Worm (Caenorhabditis elegans) whole organism, L4 larva: ENCODE results near the gene ugt-8.

Source experiments
- F10B5.3 ChIP-seq: sonication (generic microtip); optimal IDR thresholded peaks from 2 replicates; lab custom pipeline; 2016; ENCODE audit warnings: mild to moderate bottlenecking, missing genetic modification characterization, missing compliant biosample characterization
- F26F4.8 ChIP-seq: fragments of 200-800 bp; sonication (Bioruptor generic); conservative IDR thresholded peaks from 2 replicates; pipeline ENCODE4 v1.3.6; 2022; ENCODE audit warnings: missing genetic modification characterization, missing compliant biosample characterization
- F44E2.7 ChIP-seq: fragments of 200-800 bp; sonication (Bioruptor generic); IDR thresholded peaks from 2 replicates; pipeline ENCODE4 v2.1.2; 2022; ENCODE audit warnings: missing genetic modification characterization, missing compliant biosample characterization
- F49E8.2 ChIP-seq: sonication (generic microtip); optimal IDR thresholded peaks from 2 replicates; lab custom pipeline; 2016; ENCODE audit warnings: missing compliant biosample characterization, mild to moderate bottlenecking, missing genetic modification characterization, borderline replicate concordance
- ZK546.5 ChIP-seq, 2 experiments: sonication (generic microtip); optimal IDR thresholded peaks; 2 replicates each; lab custom pipeline; 2017; ENCODE audit warnings: missing biosample characterization in 2 of 2, missing genetic modification characterization in 2 of 2
- ceh-28 ChIP-seq: fragments of 150-350 bp; optimal IDR thresholded peaks from 2 replicates; lab custom pipeline; 2014; ENCODE audit warnings: missing biosample characterization, missing genetic modification reagents, missing genetic modification characterization
- ceh-62 ChIP-seq: sonication (generic microtip); optimal IDR thresholded peaks from 2 replicates; lab custom pipeline; 2017; ENCODE audit warnings: missing biosample characterization, missing genetic modification characterization
- ces-1 ChIP-seq: fragments of 150-350 bp; sonication (generic microtip); optimal IDR thresholded peaks from 4 replicates; lab custom pipeline; 2014; ENCODE audit warnings: missing biosample characterization, missing genetic modification reagents, missing genetic modification characterization
- daf-16 ChIP-seq, 3 experiments: sonication (generic microtip); optimal IDR thresholded peaks; 2 replicates each; lab custom pipeline; 2016 to 2017; ENCODE audit warnings: missing genetic modification characterization in 3 of 3, missing genetic modification reagents in 3 of 3, mild to moderate bottlenecking in 2 of 3, missing compliant biosample characterization in 2 of 3, missing biosample characterization in 1 of 3, moderate library complexity in 1 of 3
- daf-19 ChIP-seq: fragments of 200-800 bp; sonication (Bioruptor generic); conservative IDR thresholded peaks from 2 replicates; pipeline ENCODE4 v1.3.6; 2022; ENCODE audit warnings: missing genetic modification characterization, missing compliant biosample characterization
- dmd-6 ChIP-seq: fragments of 200-800 bp; sonication (Bioruptor generic); IDR thresholded peaks from 2 replicates; pipeline ENCODE4 v1.3.6; 2022; ENCODE audit warnings: missing genetic modification reagents, missing genetic modification characterization, missing compliant biosample characterization
- dpl-1 ChIP-seq: fragments of 150-350 bp; optimal IDR thresholded peaks from 2 replicates; lab custom pipeline; 2014; ENCODE audit warnings: missing biosample characterization, missing genetic modification reagents, missing genetic modification characterization
- dve-1 ChIP-seq: sonication (generic microtip); optimal IDR thresholded peaks from 2 replicates; lab custom pipeline; 2017; ENCODE audit warnings: antibody characterized with exemption, mild to moderate bottlenecking, missing genetic modification characterization, missing compliant biosample characterization; ENCODE audit not compliant: insufficient read depth
- hlh-11 ChIP-seq: fragments of 200-800 bp; sonication (Bioruptor generic); optimal IDR thresholded peaks from 2 replicates; lab custom pipeline; 2018; ENCODE audit warnings: mild to moderate bottlenecking, missing genetic modification characterization, missing compliant biosample characterization
- hlh-30 ChIP-seq: sonication (generic microtip); optimal IDR thresholded peaks from 2 replicates; lab custom pipeline; 2017; ENCODE audit warnings: antibody characterized with exemption, mild to moderate bottlenecking, missing genetic modification characterization, missing compliant biosample characterization; ENCODE audit not compliant: insufficient read depth
- hmg-1.1 ChIP-seq: fragments of 200-800 bp; sonication (Bioruptor generic); IDR thresholded peaks from 2 replicates; pipeline ENCODE4 v1.3.6; 2022; ENCODE audit warnings: missing genetic modification reagents, missing genetic modification characterization, missing compliant biosample characterization
- jun-1 ChIP-seq: fragments of 150-350 bp; optimal IDR thresholded peaks from 2 replicates; lab custom pipeline; 2014; ENCODE audit warnings: missing biosample characterization, missing genetic modification reagents, missing genetic modification characterization
- lin-1 ChIP-seq: fragments of 200-800 bp; sonication (Bioruptor generic); IDR thresholded peaks from 2 replicates; pipeline ENCODE4 v1.3.6; 2022; ENCODE audit warnings: missing genetic modification reagents, missing genetic modification characterization, missing compliant biosample characterization
- lin-13 ChIP-seq: fragments of 150-350 bp; optimal IDR thresholded peaks from 2 replicates; lab custom pipeline; 2014; ENCODE audit warnings: missing biosample characterization, missing genetic modification reagents, missing genetic modification characterization
- lin-29 ChIP-seq: fragments of 200-800 bp; sonication (Bioruptor generic); IDR thresholded peaks from 2 replicates; pipeline ENCODE4 v1.3.6; 2022; ENCODE audit warnings: missing genetic modification reagents, missing genetic modification characterization, missing compliant biosample characterization
- mep-1 ChIP-seq: fragments of 150-350 bp; sonication (generic microtip); optimal IDR thresholded peaks from 3 replicates; lab custom pipeline; 2014; ENCODE audit warnings: missing biosample characterization, missing genetic modification characterization
- mes-2 ChIP-seq: sonication (generic microtip); optimal IDR thresholded peaks from 2 replicates; lab custom pipeline; 2016; ENCODE audit warnings: missing genotype, mild to moderate bottlenecking, missing genetic modification characterization, missing compliant biosample characterization; ENCODE audit not compliant: poor library complexity, severe bottlenecking
- mxl-3 ChIP-seq: fragments of 200-800 bp; sonication (Bioruptor generic); optimal IDR thresholded peaks from 2 replicates; lab custom pipeline; 2018; ENCODE audit warnings: mild to moderate bottlenecking, missing genetic modification characterization, missing compliant biosample characterization
- nhr-102 ChIP-seq: sonication (generic microtip); optimal IDR thresholded peaks from 2 replicates; lab custom pipeline; 2016; ENCODE audit warnings: mild to moderate bottlenecking, missing genetic modification characterization, moderate library complexity, missing compliant biosample characterization
- nhr-111 ChIP-seq: fragments of 200-800 bp; sonication (Bioruptor generic); optimal IDR thresholded peaks from 2 replicates; lab custom pipeline; 2018; ENCODE audit warnings: mild to moderate bottlenecking, missing genetic modification characterization, missing compliant biosample characterization
- nhr-237 ChIP-seq: sonication (generic microtip); optimal IDR thresholded peaks from 2 replicates; lab custom pipeline; 2017; ENCODE audit warnings: missing biosample characterization, missing genetic modification characterization
- nhr-28 ChIP-seq: fragments of 150-350 bp; optimal IDR thresholded peaks from 2 replicates; lab custom pipeline; 2014; ENCODE audit warnings: missing biosample characterization, missing genetic modification characterization
- nhr-76 ChIP-seq: fragments of 150-350 bp; optimal IDR thresholded peaks from 2 replicates; lab custom pipeline; 2014; ENCODE audit warnings: missing biosample characterization, missing genetic modification characterization
- nhr-77 ChIP-seq: fragments of 150-350 bp; optimal IDR thresholded peaks from 2 replicates; lab custom pipeline; 2014; ENCODE audit warnings: missing biosample characterization, missing genetic modification characterization
- pqm-1 ChIP-seq: sonication (generic microtip); optimal IDR thresholded peaks from 2 replicates; lab custom pipeline; 2017; ENCODE audit warnings: missing biosample characterization, missing genetic modification characterization
- saeg-2 ChIP-seq: fragments of 200-800 bp; sonication (Bioruptor generic); IDR thresholded peaks from 2 replicates; pipeline ENCODE4 v1.3.6; 2022; ENCODE audit warnings: missing genetic modification reagents, missing genetic modification characterization, missing compliant biosample characterization
- set-16 ChIP-seq: fragments of 200-800 bp; sonication (Bioruptor generic); IDR thresholded peaks from 2 replicates; pipeline ENCODE4 v1.3.6; 2022; ENCODE audit warnings: missing genetic modification reagents, missing genetic modification characterization, missing compliant biosample characterization
- snpc-1.2 ChIP-seq: fragments of 200-800 bp; sonication (Bioruptor generic); IDR thresholded peaks from 2 replicates; pipeline ENCODE4 v1.3.6; 2022; ENCODE audit warnings: missing genetic modification reagents, missing genetic modification characterization, missing compliant biosample characterization
- snpc-4 ChIP-seq: fragments of 150-350 bp; optimal IDR thresholded peaks from 2 replicates; lab custom pipeline; 2014; ENCODE audit warnings: missing biosample characterization, missing genetic modification characterization
- tra-1 ChIP-seq: fragments of 200-800 bp; sonication (Bioruptor generic); IDR thresholded peaks from 2 replicates; pipeline ENCODE4 v1.3.6; 2022; ENCODE audit warnings: missing genetic modification reagents, missing genetic modification characterization, missing compliant biosample characterization
- zag-1 ChIP-seq: fragments of 150-350 bp; optimal IDR thresholded peaks from 2 replicates; lab custom pipeline; 2014; ENCODE audit warnings: missing biosample characterization, missing genetic modification characterization
- zfp-2 ChIP-seq: sonication (generic microtip); optimal IDR thresholded peaks from 2 replicates; lab custom pipeline; 2016; ENCODE audit warnings: mild to moderate bottlenecking, missing genetic modification characterization, missing compliant biosample characterization
- ztf-7 ChIP-seq: fragments of 150-350 bp; optimal IDR thresholded peaks from 2 replicates; lab custom pipeline; 2014; ENCODE audit warnings: missing biosample characterization, missing genetic modification characterization

ugt-8 gene

DNA sequence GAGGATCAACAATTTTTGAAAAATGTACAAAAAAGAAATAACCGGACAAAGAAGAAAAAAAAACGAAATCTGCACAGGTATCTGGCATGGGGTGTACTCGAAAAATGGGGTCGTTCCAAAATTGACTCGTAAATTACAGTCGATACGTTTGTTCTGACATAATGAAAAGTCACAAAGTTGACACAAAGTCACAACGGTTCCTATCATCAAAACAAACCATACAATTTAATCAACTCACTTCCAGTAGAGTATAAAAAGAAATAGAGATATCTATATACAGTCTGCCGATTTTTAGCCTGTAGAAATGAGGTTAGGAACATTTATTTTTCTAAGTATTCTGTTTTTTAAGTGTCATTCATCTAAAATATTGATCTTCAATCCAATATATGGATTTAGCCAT, 19.2 kb upstream of the ugt-8 start, which contains the start of gene T19H12.12 (continued):
- TF ChIP-seq jun-1 = no peak
- TF ChIP-seq, all 104 proteins: peak for 0

ce11 chrV:4885372-4885771, 18.4 kb upstream of the ugt-8 start, which contains the start of gene T19H12.3:
Gene T19H12.3 (plus strand): TSS chrV:4885672.
- TF ChIP-seq mes-2 (tag; lab: Kevin White, UChicago) = no peak

ce11 chrV:4889477-4889876, 14.3 kb upstream of the ugt-8 start, which contains the start of gene ugt-12:
Gene ugt-12 (minus strand): TSS chrV:4889629.
- TF ChIP-seq F10B5.3 (no peak), zfp-2 (no peak), ceh-62 (tag; lab: Kevin White, UChicago) (no peak), pqm-1 (tag; lab: Kevin White, UChicago) (peak; percentile 71), daf-19 (GFP tag; lab: Robert Waterston, UW) (no peak), dve-1 (tag; lab: Kevin White, UChicago) (peak; percentile 35), hlh-11 (tag; lab: Kevin White, UChicago) (peak; percentile 37), mxl-3 (GFP tag; lab: Kevin White, UChicago) (no peak), set-16 (GFP tag; lab: Robert Waterston, UW) (no peak), nhr-111 (no peak), nhr-77 (tag; lab: Kevin White, UChicago) (peak; percentile 58), lin-29 (GFP tag; lab: Robert Waterston, UW) (no peak), dpl-1 (GFP tag; lab: Kevin White, UChicago) (no peak), hlh-30 (tag; lab: Kevin White, UChicago) (peak; percentile 18), mep-1 (tag; lab: Kevin White, UChicago) (peak; percentile 18), nhr-102 (tag; lab: Kevin White, UChicago) (peak; percentile 28), ZK546.5 (tag; optimal IDR thresholded peaks at IDR 0.05; lab: Kevin White, UChicago) (no peak), hmg-1.1 (GFP tag; lab: Robert Waterston, UW) (no peak), daf-16 (GFP tag; optimal IDR thresholded peaks at IDR 0.05; lab: Kevin White, UChicago) (no peak), daf-16 (tag; optimal IDR thresholded peaks at IDR 0.05; lab: Kevin White, UChicago) (peak; percentile 54), saeg-2 (GFP tag; lab: Robert Waterston, UW) (no peak), lin-1 (no peak), F26F4.8 (GFP tag; lab: Robert Waterston, UW) (no peak), nhr-237 (tag; lab: Kevin White, UChicago) (no peak), ces-1 (no peak), nhr-76 (tag; lab: Kevin White, UChicago) (no peak), ztf-7 (tag; lab: Kevin White, UChicago) (peak; percentile 57), tra-1 (no peak), snpc-1.2 (no peak), F49E8.2 (no peak), ceh-28 (tag; lab: Kevin White, UChicago) (no peak), F44E2.7 (GFP tag; lab: Robert Waterston, UW) (no peak), nhr-28 (tag; lab: Kevin White, UChicago) (peak; percentile 93), dmd-6 (GFP tag; lab: Robert Waterston, UW) (peak; percentile 60), snpc-4 (tag; lab: Kevin White, UChicago) (no peak), zag-1 (no peak), lin-13 (GFP tag; lab: Kevin White, UChicago) (no peak)
